Worm (Caenorhabditis elegans) whole organism, young adult: ENCODE data around the gene mrpl-53.

Experiments
- B0035.1 ChIP-seq: sonication (generic microtip); optimal IDR thresholded peaks from 2 replicates; lab custom pipeline; 2016; ENCODE audit warnings: missing genetic modification characterization, mild to moderate bottlenecking, missing compliant biosample characterization, missing genotype, missing genetic modification reagents
- D2030.7 ChIP-seq: fragments of 200-800 bp; sonication (Bioruptor generic); IDR thresholded peaks from 2 replicates; pipeline ENCODE4 v1.3.6; 2022; ENCODE audit warnings: missing genetic modification reagents, missing genetic modification characterization, missing compliant biosample characterization
- F55B11.4 ChIP-seq: sonication (generic microtip); optimal IDR thresholded peaks from 2 replicates; lab custom pipeline; 2016; ENCODE audit warnings: missing compliant biosample characterization, missing genetic modification characterization, borderline replicate concordance; ENCODE audit not compliant: insufficient read depth
- F57A8.1 ChIP-seq: fragments of 200-800 bp; sonication (Bioruptor generic); optimal IDR thresholded peaks from 2 replicates; lab custom pipeline; 2018; ENCODE audit warnings: mild to moderate bottlenecking, missing genetic modification characterization, moderate library complexity, missing compliant biosample characterization
- F57C9.4 ChIP-seq: sonication (generic microtip); optimal IDR thresholded peaks from 2 replicates; lab custom pipeline; 2017; ENCODE audit warnings: mild to moderate bottlenecking, missing genetic modification characterization, missing compliant biosample characterization
- K11D2.4 ChIP-seq: fragments of 200-800 bp; sonication (Bioruptor generic); IDR thresholded peaks from 2 replicates; pipeline ENCODE4 v1.3.6; 2022; ENCODE audit warnings: missing genetic modification reagents, missing genetic modification characterization, missing compliant biosample characterization
- K12H6.12 ChIP-seq: fragments of 200-800 bp; sonication (Bioruptor generic); optimal IDR thresholded peaks from 2 replicates; lab custom pipeline; 2018; ENCODE audit warnings: mild to moderate bottlenecking, missing genetic modification characterization, missing compliant biosample characterization
- T07F8.4 ChIP-seq: sonication (generic microtip); optimal IDR thresholded peaks from 2 replicates; lab custom pipeline; 2016; ENCODE audit warnings: mild to moderate bottlenecking, missing genetic modification characterization, moderate library complexity, missing compliant biosample characterization
- Y67H2A.10 ChIP-seq: fragments of 200-800 bp; sonication (Bioruptor generic); conservative IDR thresholded peaks from 2 replicates; pipeline ENCODE4 v1.3.6; 2022; ENCODE audit warnings: missing genetic modification reagents, missing genetic modification characterization, missing compliant biosample characterization
- Y95B8A.8 ChIP-seq: fragments of 200-800 bp; sonication (Bioruptor generic); IDR thresholded peaks from 2 replicates; pipeline ENCODE4 v1.3.6; 2022; ENCODE audit warnings: missing genetic modification reagents, missing genetic modification characterization, missing compliant biosample characterization
- ZK185.1 ChIP-seq: sonication (generic microtip); optimal IDR thresholded peaks from 2 replicates; lab custom pipeline; 2016; ENCODE audit warnings: mild to moderate bottlenecking, missing genetic modification characterization, missing compliant biosample characterization; ENCODE audit not compliant: poor library complexity, severe bottlenecking
- attf-3 ChIP-seq: fragments of 200-800 bp; sonication (Bioruptor generic); conservative IDR thresholded peaks from 2 replicates; pipeline ENCODE4 v1.3.6; 2022; ENCODE audit warnings: missing genetic modification reagents, missing genetic modification characterization, missing compliant biosample characterization
- attf-5 ChIP-seq: fragments of 200-800 bp; sonication (Bioruptor generic); optimal IDR thresholded peaks from 2 replicates; lab custom pipeline; 2018; ENCODE audit warnings: mild to moderate bottlenecking, missing genetic modification characterization, missing compliant biosample characterization
- attf-6 ChIP-seq: fragments of 200-800 bp; sonication (Bioruptor generic); IDR thresholded peaks from 2 replicates; pipeline ENCODE4 v1.3.6; 2022; ENCODE audit warnings: missing genetic modification reagents, missing genetic modification characterization, missing compliant biosample characterization
- bed-1 ChIP-seq: fragments of 200-800 bp; sonication (Bioruptor generic); IDR thresholded peaks from 2 replicates; pipeline ENCODE4 v1.3.6; 2022; ENCODE audit warnings: missing genetic modification reagents, missing genetic modification characterization, missing compliant biosample characterization
- ccch-3 ChIP-seq: fragments of 200-800 bp; sonication (Bioruptor generic); optimal IDR thresholded peaks from 2 replicates; lab custom pipeline; 2018; ENCODE audit warnings: mild to moderate bottlenecking, missing genetic modification characterization, missing compliant biosample characterization
- cebp-1 ChIP-seq, 2 experiments: fragments of 200-800 bp in 1 of 2; sonication (Bioruptor generic) in 1 of 2; sonication (generic microtip) in 1 of 2; IDR thresholded peaks in 1 of 2; optimal IDR thresholded peaks in 1 of 2; 2 replicates each; pipeline versions ENCODE4 v1.3.6 to Lab custom; 2017 to 2022; ENCODE audit warnings: missing compliant biosample characterization in 2 of 2, missing genetic modification characterization in 2 of 2, mild to moderate bottlenecking in 1 of 2, missing genetic modification reagents in 1 of 2, moderate library complexity in 1 of 2
- ceh-58 ChIP-seq: fragments of 200-800 bp; sonication (Bioruptor generic); IDR thresholded peaks from 2 replicates; pipeline ENCODE4 v1.3.6; 2022; ENCODE audit warnings: missing genetic modification characterization, missing compliant biosample characterization
- chd-7 ChIP-seq: sonication (generic microtip); optimal IDR thresholded peaks from 2 replicates; lab custom pipeline; 2016; ENCODE audit warnings: mild to moderate bottlenecking, missing genetic modification characterization, moderate library complexity, missing compliant biosample characterization
- fkh-3 ChIP-seq: sonication (generic microtip); optimal IDR thresholded peaks from 2 replicates; lab custom pipeline; 2016; ENCODE audit warnings: mild to moderate bottlenecking, missing genetic modification characterization, missing compliant biosample characterization
- him-1 ChIP-seq: sonication (generic microtip); optimal IDR thresholded peaks from 2 replicates; lab custom pipeline; 2016; ENCODE audit warnings: missing genotype, missing genetic modification reagents, missing genetic modification characterization, missing compliant biosample characterization
- hmg-20 ChIP-seq: fragments of 200-800 bp; sonication (Bioruptor generic); IDR thresholded peaks from 2 replicates; pipeline ENCODE4 v1.3.6; 2022; ENCODE audit warnings: missing genetic modification reagents, missing genetic modification characterization, missing compliant biosample characterization
- lag-1 ChIP-seq: fragments of 200-800 bp; sonication (Bioruptor generic); IDR thresholded peaks from 2 replicates; pipeline ENCODE4 v1.3.6; 2022; ENCODE audit warnings: missing genetic modification reagents, missing genetic modification characterization, missing compliant biosample characterization
- let-607 ChIP-seq, 2 experiments: fragments of 200-800 bp in 1 of 2; sonication (Bioruptor generic) in 1 of 2; sonication (generic microtip) in 1 of 2; optimal IDR thresholded peaks; 2 replicates each; lab custom pipeline; 2016 to 2018; ENCODE audit warnings: mild to moderate bottlenecking in 2 of 2, missing compliant biosample characterization in 2 of 2, missing genetic modification characterization in 2 of 2, moderate library complexity in 2 of 2, missing genotype in 1 of 2
- lin-26 ChIP-seq: fragments of 200-800 bp; sonication (Bioruptor generic); IDR thresholded peaks from 2 replicates; pipeline ENCODE4 v1.3.6; 2022; ENCODE audit warnings: missing genetic modification reagents, missing genetic modification characterization, missing compliant biosample characterization
- lin-40 ChIP-seq: sonication (generic microtip); optimal IDR thresholded peaks from 2 replicates; lab custom pipeline; 2016; ENCODE audit warnings: missing genetic modification characterization, mild to moderate bottlenecking, missing compliant biosample characterization, missing genotype, missing genetic modification reagents
- lin-54 ChIP-seq: fragments of 200-800 bp; sonication (Bioruptor generic); optimal IDR thresholded peaks from 2 replicates; lab custom pipeline; 2018; ENCODE audit warnings: mild to moderate bottlenecking, missing genetic modification characterization, missing compliant biosample characterization
- madf-3 ChIP-seq: fragments of 200-800 bp; sonication (Bioruptor generic); IDR thresholded peaks from 2 replicates; pipeline ENCODE4 v1.3.6; 2022; ENCODE audit warnings: missing genetic modification reagents, missing genetic modification characterization, missing compliant biosample characterization
- madf-6 ChIP-seq: fragments of 200-800 bp; sonication (Bioruptor generic); IDR thresholded peaks from 2 replicates; pipeline ENCODE4 v1.3.6; 2022; ENCODE audit warnings: missing genetic modification reagents, missing genetic modification characterization, missing compliant biosample characterization
- madf-8 ChIP-seq: fragments of 200-800 bp; sonication (Bioruptor generic); conservative IDR thresholded peaks from 2 replicates; pipeline ENCODE4 v1.3.6; 2022; ENCODE audit warnings: missing genetic modification reagents, missing genetic modification characterization, missing compliant biosample characterization
- mes-4 ChIP-seq: sonication (generic microtip); optimal IDR thresholded peaks from 2 replicates; lab custom pipeline; 2016; ENCODE audit warnings: missing genotype, missing genetic modification characterization, missing compliant biosample characterization
- mxl-1 ChIP-seq: sonication (generic microtip); optimal IDR thresholded peaks from 2 replicates; lab custom pipeline; 2016; ENCODE audit warnings: missing genetic modification characterization, missing compliant biosample characterization
- nfya-1 ChIP-seq: sonication (generic microtip); optimal IDR thresholded peaks from 2 replicates; lab custom pipeline; 2017; ENCODE audit warnings: antibody characterized with exemption, missing compliant biosample characterization, missing genetic modification characterization, borderline replicate concordance; ENCODE audit not compliant: insufficient read depth
- nfya-2 ChIP-seq: fragments of 200-800 bp; sonication (Bioruptor generic); IDR thresholded peaks from 2 replicates; pipeline ENCODE4 v1.3.6; 2022; ENCODE audit warnings: missing genetic modification reagents, missing genetic modification characterization, missing compliant biosample characterization
- nhr-179 ChIP-seq: sonication (generic microtip); optimal IDR thresholded peaks from 2 replicates; lab custom pipeline; 2016; ENCODE audit warnings: mild to moderate bottlenecking, missing genetic modification characterization, missing compliant biosample characterization
- nhr-27 ChIP-seq: fragments of 200-800 bp; sonication (Bioruptor generic); optimal IDR thresholded peaks from 2 replicates; lab custom pipeline; 2018; ENCODE audit warnings: mild to moderate bottlenecking, missing genetic modification characterization, moderate library complexity, missing compliant biosample characterization
- rec-8 ChIP-seq, 2 experiments: sonication (generic microtip); optimal IDR thresholded peaks; 2 replicates each; lab custom pipeline; 2016; ENCODE audit warnings: mild to moderate bottlenecking in 2 of 2, missing genetic modification characterization in 2 of 2, missing genetic modification reagents in 2 of 2, missing genotype in 2 of 2, missing biosample characterization in 1 of 2, missing compliant biosample characterization in 1 of 2, moderate library complexity in 1 of 2
- sea-2 ChIP-seq: fragments of 200-800 bp; sonication (Bioruptor generic); IDR thresholded peaks from 2 replicates; pipeline ENCODE4 v1.3.6; 2022; ENCODE audit warnings: missing genetic modification characterization, missing compliant biosample characterization
- snpc-4 ChIP-seq, 5 experiments: fragments of 150-350 bp in 1 of 5; sonication (generic microtip) in 4 of 5; optimal IDR thresholded peaks; 2 replicates each; lab custom pipeline; 2014 to 2018; ENCODE audit warnings: missing genetic modification characterization in 5 of 5, missing biosample characterization in 3 of 5, antibody characterized with exemption in 2 of 5, mild to moderate bottlenecking in 2 of 5, missing compliant biosample characterization in 2 of 5, missing genotype in 2 of 5, moderate library complexity in 2 of 5, missing genetic modification reagents in 1 of 5
- somi-1 ChIP-seq: fragments of 200-800 bp; sonication (Bioruptor generic); optimal IDR thresholded peaks from 2 replicates; lab custom pipeline; 2018; ENCODE audit warnings: mild to moderate bottlenecking, missing genetic modification characterization, missing compliant biosample characterization
- tbp1 ChIP-seq: fragments of 200-800 bp; sonication (Bioruptor generic); optimal IDR thresholded peaks from 2 replicates; lab custom pipeline; 2018; ENCODE audit warnings: mild to moderate bottlenecking, missing genetic modification characterization, missing compliant biosample characterization
- tbx-9 ChIP-seq: sonication (generic microtip); optimal IDR thresholded peaks from 2 replicates; lab custom pipeline; 2016; ENCODE audit warnings: borderline replicate concordance, missing genetic modification characterization, inconsistent platforms, missing compliant biosample characterization
- zim-3 ChIP-seq: sonication (generic microtip); optimal IDR thresholded peaks from 2 replicates; lab custom pipeline; 2017; ENCODE audit warnings: mild to moderate bottlenecking, missing genetic modification characterization, moderate library complexity, missing compliant biosample characterization
- ztf-18 ChIP-seq: sonication (generic microtip); optimal IDR thresholded peaks from 2 replicates; lab custom pipeline; 2016; ENCODE audit warnings: missing genotype, mild to moderate bottlenecking, missing genetic modification characterization, missing compliant biosample characterization
- ztf-26 ChIP-seq: sonication (generic microtip); optimal IDR thresholded peaks from 2 replicates; lab custom pipeline; 2017; ENCODE audit warnings: missing genetic modification characterization, missing compliant biosample characterization
- ztf-3 ChIP-seq: fragments of 200-800 bp; sonication (Bioruptor generic); optimal IDR thresholded peaks from 2 replicates; lab custom pipeline; 2018; ENCODE audit warnings: mild to moderate bottlenecking, missing genetic modification characterization, missing compliant biosample characterization

Gene mrpl-53

ce11 chrII:9591071-9591470, 6.4 kb upstream of the mrpl-53 start, which contains the start of the genes E02H1.1 and tag-124:
Gene E02H1.1 (minus strand): TSS chrII:9591164.
Gene tag-124 (plus strand): TSS chrII:9591292.
- TF ChIP-seq lin-40 (tag; lab: Kevin White, UChicago): peak; percentile 70
- TF ChIP-seq lin-26 (GFP tag; lab: Robert Waterston, UW): no peak
- TF ChIP-seq let-607 (tag; optimal IDR thresholded peaks at IDR 0.05; lab: Kevin White, UChicago): peak in 1 of 2 experiments; percentile 62
- TF ChIP-seq ztf-3 (GFP tag; lab: Kevin White, UChicago): no peak
- no peak for TF ChIP-seq cebp-1 (GFP tag; IDR thresholded peaks at IDR 0.05; lab: Robert Waterston, UW)
- peak; percentile 58 for TF ChIP-seq cebp-1 (tag; optimal IDR thresholded peaks at IDR 0.05; lab: Kevin White, UChicago)
- TF ChIP-seq B0035.1 (tag; lab: Kevin White, UChicago): no peak
- TF ChIP-seq ZK185.1 (tag; lab: Kevin White, UChicago): peak; percentile 93
- TF ChIP-seq nfya-1: no peak
- TF ChIP-seq nhr-27 (tag; lab: Kevin White, UChicago): no peak
- TF ChIP-seq F57A8.1 (GFP tag; lab: Kevin White, UChicago): no peak
- TF ChIP-seq mes-4 (tag; lab: Kevin White, UChicago): no peak
- TF ChIP-seq attf-5 (GFP tag; lab: Kevin White, UChicago): no peak
- TF ChIP-seq tbx-9: no peak
- TF ChIP-seq attf-6 (GFP tag; lab: Robert Waterston, UW): 0 out of 2 replicates have a peak, but pooled peaks have one; percentile 31
- TF ChIP-seq F55B11.4 (tag; lab: Kevin White, UChicago): no peak
- no peak for TF ChIP-seq bed-1 (GFP tag; lab: Robert Waterston, UW)
- TF ChIP-seq ztf-18 (tag; lab: Kevin White, UChicago): no peak
- no peak for TF ChIP-seq D2030.7
- no peak for TF ChIP-seq nhr-179 (tag; lab: Kevin White, UChicago)
- TF ChIP-seq rec-8 (tag; optimal IDR thresholded peaks at IDR 0.05; lab: Kevin White, UChicago): peak in 1 of 2 experiments; percentile 68
- TF ChIP-seq him-1: peak; percentile 40
- no peak for TF ChIP-seq fkh-3 (tag; lab: Kevin White, UChicago)
- TF ChIP-seq zim-3 (tag; lab: Kevin White, UChicago): no peak
- peak; percentile 5 for TF ChIP-seq ccch-3 (GFP tag; lab: Kevin White, UChicago)
- TF ChIP-seq sea-2 (GFP tag; lab: Robert Waterston, UW): no peak
- 0 out of 2 replicates have a peak, but pooled peaks have one; percentile 49 for TF ChIP-seq madf-3
- TF ChIP-seq ztf-26 (tag; lab: Kevin White, UChicago): no peak
- peak; percentile 48 for TF ChIP-seq K12H6.12 (tag; lab: Kevin White, UChicago)
- TF ChIP-seq attf-3: peak; percentile 59
- TF ChIP-seq somi-1: no peak
- TF ChIP-seq madf-8 (GFP tag; lab: Robert Waterston, UW): peak; percentile 29; the same call in 1 of the 2 replicates
- no peak for TF ChIP-seq F57C9.4 (tag; lab: Kevin White, UChicago)
- TF ChIP-seq hmg-20 (GFP tag; lab: Robert Waterston, UW): no peak
- peak; percentile 21 for TF ChIP-seq tbp1 (GFP tag; lab: Kevin White, UChicago)
- TF ChIP-seq lag-1 (GFP tag; lab: Robert Waterston, UW): no peak
- TF ChIP-seq madf-6: peak; percentile 70; the same call in 1 of the 2 replicates
- TF ChIP-seq ceh-58 (GFP tag; lab: Robert Waterston, UW): no peak
- peak; percentile 29 for TF ChIP-seq chd-7 (tag; lab: Kevin White, UChicago)
- peak; percentile 35 for TF ChIP-seq lin-54 (GFP tag; lab: Kevin White, UChicago)
- TF ChIP-seq K11D2.4: peak; percentile 76; the same call in 1 of the 2 replicates
- no peak for TF ChIP-seq Y95B8A.8 (GFP tag; lab: Robert Waterston, UW)
- TF ChIP-seq nfya-2 (GFP tag; lab: Robert Waterston, UW): no peak
- no peak for TF ChIP-seq snpc-4 (GFP tag; optimal IDR thresholded peaks at IDR 0.05; lab: Kevin White, UChicago)
- TF ChIP-seq snpc-4 (tag; optimal IDR thresholded peaks at IDR 0.05; lab: Kevin White, UChicago): peak in 2 of 4 experiments; percentile 22 to 29
- TF ChIP-seq mxl-1 (tag; lab: Kevin White, UChicago): no peak
- no peak for TF ChIP-seq Y67H2A.10 (GFP tag; lab: Robert Waterston, UW)
- no peak for TF ChIP-seq T07F8.4
